Fruit fly (Drosophila melanogaster) whole organism, embryonic: ENCODE data around the gene CG32066.
A peak's percentile ranks its signal among the peaks of the same experiment; 100 is the strongest.

Source experiments
- Adf1 ChIP-seq: fragments of 200-800 bp; sonication (Bioruptor generic); IDR thresholded peaks from 2 replicates; pipeline ENCODE4 v1.3.6; 2022; ENCODE audit warnings: missing biosample characterization, missing genetic modification characterization
- Bgb ChIP-seq: fragments of 200-800 bp; sonication (Bioruptor generic); IDR thresholded peaks from 2 replicates; pipeline ENCODE4 v1.3.6; 2022; ENCODE audit warnings: missing biosample characterization, missing genetic modification characterization; ENCODE audit not compliant: partially characterized antibody
- Bteb2 ChIP-seq: fragments of 200-800 bp; sonication (Bioruptor generic); optimal IDR thresholded peaks from 2 replicates; lab custom pipeline; 2016; ENCODE audit warnings: missing biosample characterization, missing genetic modification characterization
- CG10462 ChIP-seq: fragments of 200-800 bp; sonication (Bioruptor generic); optimal IDR thresholded peaks from 2 replicates; lab custom pipeline; 2016; ENCODE audit warnings: missing biosample characterization, missing genetic modification characterization
- CG12155 ChIP-seq: fragments of 200-800 bp; sonication (Bioruptor generic); optimal IDR thresholded peaks from 3 replicates; lab custom pipeline; 2016; ENCODE audit warnings: missing biosample characterization, missing genetic modification characterization
- CG12299 ChIP-seq: fragments of 200-800 bp; sonication (Bioruptor generic); optimal IDR thresholded peaks from 2 replicates; lab custom pipeline; 2018; ENCODE audit warnings: missing biosample characterization, mild to moderate bottlenecking, missing genetic modification characterization
- CG12391 ChIP-seq: fragments of 200-800 bp; sonication (Bioruptor generic); optimal IDR thresholded peaks from 3 replicates; lab custom pipeline; 2018; ENCODE audit warnings: missing biosample characterization, mild to moderate bottlenecking, missing genetic modification characterization, moderate library complexity
- CG14050 ChIP-seq: fragments of 200-800 bp; sonication (Bioruptor generic); IDR thresholded peaks from 3 replicates; pipeline ENCODE4 v1.3.6; 2022; ENCODE audit warnings: missing biosample characterization, missing genetic modification characterization
- CG14667 ChIP-seq: fragments of 200-800 bp; sonication (Bioruptor generic); IDR thresholded peaks from 2 replicates; pipeline ENCODE4 v1.3.6; 2022; ENCODE audit warnings: missing biosample characterization, missing genetic modification characterization
- CG17186 ChIP-seq: fragments of 200-800 bp; sonication (Bioruptor generic); optimal IDR thresholded peaks from 3 replicates; lab custom pipeline; 2017; ENCODE audit warnings: missing biosample characterization, missing genetic modification reagents, missing genetic modification characterization
- CG17328 ChIP-seq: fragments of 200-800 bp; sonication (Bioruptor generic); IDR thresholded peaks from 2 replicates; pipeline ENCODE4 v1.3.6; 2022; ENCODE audit warnings: missing biosample characterization, missing genetic modification characterization
- CG17359 ChIP-seq: fragments of 200-800 bp; sonication (Bioruptor generic); optimal IDR thresholded peaks from 3 replicates; lab custom pipeline; 2018; ENCODE audit warnings: missing biosample characterization, mild to moderate bottlenecking, missing genetic modification characterization, moderate library complexity
- CG17361 ChIP-seq: fragments of 200-800 bp; sonication (Bioruptor generic); IDR thresholded peaks from 3 replicates; pipeline ENCODE4 v1.3.6; 2022; ENCODE audit warnings: missing biosample characterization, missing genetic modification characterization
- CG18476 ChIP-seq: fragments of 200-800 bp; sonication (Bioruptor generic); optimal IDR thresholded peaks from 2 replicates; lab custom pipeline; 2016; ENCODE audit warnings: missing biosample characterization, mild to moderate bottlenecking, missing genetic modification characterization
- CG2199 ChIP-seq: fragments of 200-800 bp; sonication (Bioruptor generic); IDR thresholded peaks from 3 replicates; pipeline ENCODE4 v1.3.6; 2022; ENCODE audit warnings: missing biosample characterization, missing genetic modification characterization
- CG30431 ChIP-seq: fragments of 200-800 bp; sonication (Bioruptor generic); optimal IDR thresholded peaks from 2 replicates; lab custom pipeline; 2017; ENCODE audit warnings: missing biosample characterization, missing genetic modification characterization
- CG3407 ChIP-seq: fragments of 200-800 bp; sonication (Bioruptor generic); optimal IDR thresholded peaks from 2 replicates; lab custom pipeline; 2018; ENCODE audit warnings: missing biosample characterization, mild to moderate bottlenecking, missing genetic modification characterization
- CG3847 ChIP-seq: fragments of 200-800 bp; sonication (Bioruptor generic); IDR thresholded peaks from 2 replicates; pipeline ENCODE4 v1.3.6; 2022; ENCODE audit warnings: missing biosample characterization, missing genetic modification characterization
- CG4282 ChIP-seq: fragments of 200-800 bp; sonication (Bioruptor generic); optimal IDR thresholded peaks from 2 replicates; lab custom pipeline; 2016; ENCODE audit warnings: missing biosample characterization, missing genetic modification characterization
- CG5180 ChIP-seq: fragments of 200-800 bp; sonication (Bioruptor generic); optimal IDR thresholded peaks from 3 replicates; lab custom pipeline; 2017; ENCODE audit warnings: missing biosample characterization, missing genetic modification characterization, mild to moderate bottlenecking, moderate library complexity, missing genetic modification reagents
- CG7987 ChIP-seq: fragments of 200-800 bp; sonication (Bioruptor generic); optimal IDR thresholded peaks from 2 replicates; lab custom pipeline; 2018; ENCODE audit warnings: missing biosample characterization, mild to moderate bottlenecking, missing genetic modification characterization, moderate library complexity
- CG8924 ChIP-seq: fragments of 200-800 bp; optimal IDR thresholded peaks from 3 replicates; lab custom pipeline; 2019; ENCODE audit warnings: missing biosample characterization, mild to moderate bottlenecking, missing genetic modification characterization, moderate library complexity
- Dip2 ChIP-seq: fragments of 200-800 bp; sonication (Bioruptor generic); IDR thresholded peaks from 2 replicates; pipeline ENCODE4 v1.3.6; 2022; ENCODE audit warnings: missing biosample characterization, missing genetic modification characterization
- GATAe ChIP-seq: fragments of 200-800 bp; sonication (Bioruptor generic); conservative IDR thresholded peaks from 2 replicates; pipeline ENCODE4 v1.3.6; 2022; ENCODE audit warnings: missing biosample characterization, missing genetic modification characterization
- H15 ChIP-seq: fragments of 200-800 bp; sonication (Bioruptor generic); IDR thresholded peaks from 3 replicates; pipeline ENCODE4 v1.3.6; 2022; ENCODE audit warnings: missing biosample characterization, missing genetic modification characterization
- Hsf ChIP-seq: fragments of 200-800 bp; sonication (Bioruptor generic); optimal IDR thresholded peaks from 3 replicates; lab custom pipeline; 2016; ENCODE audit warnings: missing biosample characterization, missing genetic modification characterization
- NfI ChIP-seq: fragments of 200-800 bp; sonication (Bioruptor generic); optimal IDR thresholded peaks from 3 replicates; lab custom pipeline; 2018; ENCODE audit warnings: missing biosample characterization, mild to moderate bottlenecking, missing genetic modification characterization, moderate library complexity
- Side ChIP-seq: fragments of 200-800 bp; sonication (Bioruptor generic); optimal IDR thresholded peaks from 2 replicates; lab custom pipeline; 2016; ENCODE audit warnings: missing biosample characterization, missing genetic modification characterization
- Ssrp ChIP-seq: fragments of 200-800 bp; sonication (Bioruptor generic); optimal IDR thresholded peaks from 2 replicates; lab custom pipeline; 2018; ENCODE audit warnings: missing biosample characterization, mild to moderate bottlenecking, missing genetic modification characterization, moderate library complexity
- Xbp1 ChIP-seq: fragments of 200-800 bp; sonication (Bioruptor generic); optimal IDR thresholded peaks from 3 replicates; lab custom pipeline; 2016; ENCODE audit warnings: missing biosample characterization, mild to moderate bottlenecking, missing genetic modification characterization
- abd-A ChIP-seq: fragments of 200-800 bp; sonication (Bioruptor generic); optimal IDR thresholded peaks from 3 replicates; lab custom pipeline; 2019; ENCODE audit warnings: missing biosample characterization, mild to moderate bottlenecking, missing genetic modification characterization, moderate library complexity
- bab2 ChIP-seq: fragments of 200-800 bp; sonication (Bioruptor generic); optimal IDR thresholded peaks from 2 replicates; lab custom pipeline; 2016; ENCODE audit warnings: missing biosample characterization, missing genetic modification characterization
- chm ChIP-seq: fragments of 200-800 bp; sonication (Bioruptor generic); IDR thresholded peaks from 2 replicates; pipeline ENCODE4 v1.3.6; 2022; ENCODE audit warnings: missing biosample characterization, missing genetic modification characterization
- crp ChIP-seq, 2 experiments: fragments of 200-800 bp; sonication (Bioruptor generic); optimal IDR thresholded peaks; 2 replicates in 1 of 2; 3 replicates in 1 of 2; lab custom pipeline; 2017; ENCODE audit warnings: missing biosample characterization in 2 of 2, missing genetic modification characterization in 2 of 2, mild to moderate bottlenecking in 1 of 2, moderate library complexity in 1 of 2
- dan ChIP-seq: fragments of 200-800 bp; sonication (Bioruptor generic); IDR thresholded peaks from 2 replicates; pipeline ENCODE4 v1.3.6; 2022; ENCODE audit warnings: missing biosample characterization, missing genetic modification characterization
- disco-r ChIP-seq: fragments of 200-800 bp; sonication (Bioruptor generic); optimal IDR thresholded peaks from 2 replicates; lab custom pipeline; 2016; ENCODE audit warnings: missing biosample characterization, missing genetic modification characterization
- ems ChIP-seq: fragments of 200-800 bp; sonication (Bioruptor generic); optimal IDR thresholded peaks from 3 replicates; lab custom pipeline; 2016; ENCODE audit warnings: missing biosample characterization, missing genetic modification characterization
- gem ChIP-seq: fragments of 200-800 bp; sonication (Bioruptor generic); optimal IDR thresholded peaks from 2 replicates; lab custom pipeline; 2019; ENCODE audit warnings: missing biosample characterization, mild to moderate bottlenecking, missing genetic modification characterization, moderate library complexity
- gsb-n ChIP-seq: fragments of 200-800 bp; sonication (Bioruptor generic); optimal IDR thresholded peaks from 3 replicates; lab custom pipeline; 2018; ENCODE audit warnings: missing biosample characterization, mild to moderate bottlenecking, missing genetic modification characterization
- klu ChIP-seq: fragments of 200-800 bp; sonication (Bioruptor generic); IDR thresholded peaks from 2 replicates; pipeline ENCODE4 v1.3.6; 2022; ENCODE audit warnings: missing biosample characterization, missing genetic modification characterization
- lilli ChIP-seq: fragments of 200-800 bp; sonication (Bioruptor generic); optimal IDR thresholded peaks from 3 replicates; lab custom pipeline; 2016; ENCODE audit warnings: missing biosample characterization, missing genetic modification characterization
- mirr ChIP-seq: fragments of 200-800 bp; sonication (Bioruptor generic); optimal IDR thresholded peaks from 3 replicates; lab custom pipeline; 2018; ENCODE audit warnings: missing biosample characterization, mild to moderate bottlenecking, missing genetic modification characterization
- nom ChIP-seq: fragments of 200-800 bp; sonication (Bioruptor generic); optimal IDR thresholded peaks from 2 replicates; lab custom pipeline; 2017; ENCODE audit warnings: missing biosample characterization, missing genetic modification characterization, mild to moderate bottlenecking, moderate library complexity, missing genetic modification reagents
- so ChIP-seq: fragments of 200-800 bp; sonication (Bioruptor generic); IDR thresholded peaks from 3 replicates; pipeline ENCODE4 v1.3.6; 2022; ENCODE audit warnings: missing biosample characterization, missing genetic modification characterization
- ssp ChIP-seq: fragments of 200-800 bp; sonication (Bioruptor generic); IDR thresholded peaks from 2 replicates; pipeline ENCODE4 v1.3.6; 2022; ENCODE audit warnings: missing biosample characterization, missing genetic modification characterization
- tin ChIP-seq: fragments of 200-800 bp; sonication (Bioruptor generic); optimal IDR thresholded peaks from 3 replicates; lab custom pipeline; 2016; ENCODE audit warnings: missing biosample characterization, missing genetic modification characterization
- trh ChIP-seq: fragments of 200-800 bp; sonication (Bioruptor generic); optimal IDR thresholded peaks from 2 replicates; lab custom pipeline; 2016; ENCODE audit warnings: missing biosample characterization, missing genetic modification characterization
- wek ChIP-seq: fragments of 200-800 bp; sonication (Bioruptor generic); optimal IDR thresholded peaks from 3 replicates; lab custom pipeline; 2018; ENCODE audit warnings: missing biosample characterization, mild to moderate bottlenecking, missing genetic modification characterization, moderate library complexity
- zf30C ChIP-seq: fragments of 200-800 bp; sonication (Bioruptor generic); optimal IDR thresholded peaks from 3 replicates; lab custom pipeline; 2018; ENCODE audit warnings: missing biosample characterization, mild to moderate bottlenecking, missing genetic modification characterization

The CG32066 gene

DNA sequence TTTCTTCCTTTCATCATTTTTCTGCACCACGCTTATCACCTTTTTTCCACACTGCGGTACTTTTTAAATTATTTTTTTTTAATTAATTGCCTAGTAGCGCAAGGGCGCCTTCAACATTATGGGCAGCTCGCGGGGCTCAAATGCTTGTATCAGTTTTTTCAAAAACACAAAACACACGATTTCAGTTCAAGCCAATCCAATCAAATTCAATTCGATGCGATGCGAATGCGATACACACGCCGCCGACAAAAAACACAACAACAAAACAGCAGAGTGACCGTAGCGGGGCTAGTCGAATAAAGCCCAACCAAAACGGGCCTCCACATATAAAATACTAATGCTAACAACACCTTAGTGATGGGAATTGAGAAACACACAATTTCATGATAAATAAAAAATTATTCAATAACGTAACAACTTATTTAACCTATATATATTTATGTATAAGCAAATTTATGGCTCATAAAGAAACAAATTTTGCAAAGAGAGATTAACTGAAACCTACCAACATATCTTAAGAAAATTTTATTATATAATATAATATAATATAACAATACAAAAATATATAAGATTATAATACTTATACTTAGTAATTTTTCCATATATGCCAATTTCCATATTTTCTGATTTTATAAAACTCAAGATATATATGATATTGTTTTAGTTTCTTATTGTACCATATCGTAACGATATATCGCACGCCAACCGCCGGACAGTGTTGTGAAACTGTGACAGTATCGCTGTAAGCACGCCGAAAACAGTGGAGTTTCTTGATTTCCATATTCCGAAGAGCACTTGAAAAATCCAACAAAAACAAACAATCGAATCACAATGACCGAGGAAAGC lies at the start of gene CG32066, which contains the start of gene CG8003:
Gene CG32066 (minus strand): TSS at position 270 of the 846 bp plus-strand sequence.
Gene CG8003 (plus strand): TSS at position 732 of the 846 bp plus-strand sequence.
- TF ChIP-seq CG17328 (GFP tag; lab: Robert Waterston, UW) (0 out of 2 replicates have a peak, but pooled peaks have one; percentile 17), CG8924 (peak; percentile 56), CG2199 (GFP tag; lab: Robert Waterston, UW) (peak; percentile 76), Xbp1 (GFP tag; lab: Kevin White, UChicago) (peak; percentile 29), CG7987 (GFP tag; lab: Kevin White, UChicago) (peak; percentile 66), Dip2 (no peak), bab2 (GFP tag; lab: Kevin White, UChicago) (no peak), zf30C (GFP tag; lab: Kevin White, UChicago) (peak; percentile 12), GATAe (GFP tag; lab: Robert Waterston, UW) (no peak), CG12391 (peak; percentile 77), so (GFP tag; lab: Robert Waterston, UW) (0 out of 3 replicates have a peak, but pooled peaks have one; percentile 33), Bteb2 (GFP tag; lab: Kevin White, UChicago) (no peak), CG14050 (GFP tag; lab: Robert Waterston, UW) (0 out of 3 replicates have a peak, but pooled peaks have one; percentile 32), Hsf (GFP tag; lab: Kevin White, UChicago) (no peak), gsb-n (tag; lab: Kevin White, UChicago) (peak; percentile 35), CG3407 (no peak), CG30431 (no peak), ssp (no peak), CG4282 (GFP tag; lab: Kevin White, UChicago) (no peak), ems (no peak), Adf1 (GFP tag; lab: Robert Waterston, UW) (no peak), abd-A (peak; percentile 24), H15 (no peak), CG3847 (GFP tag; lab: Robert Waterston, UW) (peak; percentile 32; the same call in 1 of the 2 replicates), CG12299 (tag; lab: Kevin White, UChicago) (peak; percentile 45), Bgb (peak; percentile 91), CG17359 (tag; lab: Kevin White, UChicago) (peak; percentile 4), Ssrp (tag; lab: Kevin White, UChicago) (peak; percentile 22), CG12155 (no peak), CG5180 (GFP tag; lab: Kevin White, UChicago) (peak; percentile 43), gem (peak; percentile 72), trh (GFP tag; lab: Kevin White, UChicago) (no peak), dan (GFP tag; lab: Robert Waterston, UW) (no peak), klu (no peak), CG10462 (GFP tag; lab: Kevin White, UChicago) (no peak), CG17186 (GFP tag; lab: Kevin White, UChicago) (no peak), chm (GFP tag; lab: Robert Waterston, UW) (peak; percentile 87), disco-r (GFP tag; lab: Kevin White, UChicago) (no peak), CG18476 (GFP tag; lab: Kevin White, UChicago) (no peak), NfI (GFP tag; lab: Kevin White, UChicago) (peak; percentile 42), crp (GFP tag; optimal IDR thresholded peaks at IDR 0.05; lab: Kevin White, UChicago) (no peak), Side (GFP tag; lab: Kevin White, UChicago) (no peak), CG14667 (GFP tag; lab: Robert Waterston, UW) (no peak), wek (GFP tag; lab: Kevin White, UChicago) (peak; percentile 1), tin (peak; percentile 5), lilli (GFP tag; lab: Kevin White, UChicago) (no peak), CG17361 (GFP tag; lab: Robert Waterston, UW) (peak; percentile 66), nom (GFP tag; lab: Kevin White, UChicago) (peak; percentile 13), mirr (GFP tag; lab: Kevin White, UChicago) (peak; percentile 8)
